Fruit fly (Drosophila melanogaster): ENCODE data around the gene ais.

The ais gene

DNA sequence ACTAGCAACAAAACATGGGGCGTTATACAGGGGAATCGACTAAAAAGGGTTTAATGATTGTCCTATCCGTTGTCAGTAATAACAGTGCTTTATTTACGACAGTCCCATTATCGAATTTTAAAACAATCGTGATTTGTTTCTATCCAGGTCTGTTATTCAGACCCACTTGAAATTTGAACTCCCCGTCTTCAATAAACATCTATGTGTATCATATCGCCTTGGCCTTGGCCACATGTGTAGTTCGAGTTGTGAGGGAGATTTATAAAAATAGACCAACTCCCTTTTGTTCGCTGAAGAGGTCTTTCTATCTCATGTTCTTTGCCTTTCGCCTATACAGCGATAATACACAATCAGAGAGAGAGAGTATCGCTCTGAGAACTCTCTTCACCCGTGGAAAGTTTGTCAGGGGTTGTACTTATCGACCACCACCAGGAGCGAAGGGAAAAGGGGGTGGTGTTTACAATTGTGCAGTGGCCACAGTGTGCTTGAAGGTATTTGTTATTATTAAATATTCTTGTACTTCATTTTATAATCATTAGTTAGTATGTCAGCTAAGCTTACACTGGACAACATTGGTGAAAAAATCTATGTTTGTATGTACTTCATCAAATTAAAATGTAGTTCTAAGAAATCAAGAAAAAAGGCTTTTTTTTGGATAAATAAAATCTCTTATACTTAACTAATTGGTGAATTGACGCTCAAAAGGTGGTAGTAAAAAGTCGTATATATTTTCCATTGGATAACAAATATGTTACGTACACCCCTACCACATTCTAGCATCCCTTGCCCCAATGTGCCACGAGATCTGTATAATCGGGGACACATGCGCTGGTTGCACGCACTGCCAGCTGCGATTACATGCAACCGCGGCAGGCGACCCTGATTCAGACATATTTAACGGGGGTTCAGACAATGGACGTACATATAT is 47.1 kb downstream of the ais start (continued):
- TF ChIP-seq HHEX (GFP tag; optimal IDR thresholded peaks at IDR 0.05) = peak; percentile 69
- no peak for TF ChIP-seq Dip2 (GFP tag; IDR thresholded peaks at IDR 0.05)
- no peak for TF ChIP-seq aop (GFP tag; IDR thresholded peaks at IDR 0.05)
- TF ChIP-seq Poxn (GFP tag; IDR thresholded peaks at IDR 0.05) = no peak
- peak; percentile 49 for TF ChIP-seq ems (GFP tag; optimal IDR thresholded peaks at IDR 0.05)
- peak; percentile 55 for TF ChIP-seq Antp (GFP tag; optimal IDR thresholded peaks at IDR 0.05)
- peak; percentile 54 for TF ChIP-seq seq (GFP tag; IDR thresholded peaks at IDR 0.05)
- peak; percentile 63 for TF ChIP-seq cato (GFP tag; optimal IDR thresholded peaks at IDR 0.05; ENCODE audit: borderline replicate concordance)
- no peak for TF ChIP-seq fd3F (GFP tag; optimal IDR thresholded peaks at IDR 0.05)
- no peak for TF ChIP-seq CG5953 (GFP tag; IDR thresholded peaks at IDR 0.05)
- peak; percentile 38; the same call in 1 of the 2 replicates for TF ChIP-seq ssp (GFP tag; IDR thresholded peaks at IDR 0.05)
- TF ChIP-seq CrebB (tag; optimal IDR thresholded peaks at IDR 0.05) = no peak
- no peak for TF ChIP-seq CG42726 (GFP tag; IDR thresholded peaks at IDR 0.05; ENCODE audit: partially characterized antibody)
- TF ChIP-seq bcd (GFP tag; optimal IDR thresholded peaks at IDR 0.05) = peak; percentile 71
- peak; percentile 31 for TF ChIP-seq CG12155 (GFP tag; optimal IDR thresholded peaks at IDR 0.05)
- peak; percentile 52 for TF ChIP-seq NC2α (GFP tag; optimal IDR thresholded peaks at IDR 0.05)
- no peak for TF ChIP-seq cg (GFP tag; optimal IDR thresholded peaks at IDR 0.05)
- TF ChIP-seq Dek (tag; optimal IDR thresholded peaks at IDR 0.05) = no peak
- no peak for TF ChIP-seq CG18011 (GFP tag; optimal IDR thresholded peaks at IDR 0.05)
- peak; percentile 88 for TF ChIP-seq CG12391 (tag; optimal IDR thresholded peaks at IDR 0.05)
- TF ChIP-seq dysf (GFP tag; IDR thresholded peaks at IDR 0.05) = peak; percentile 69; the same call in 2 of the 3 replicates
- peak; percentile 59 for TF ChIP-seq Mes4 (GFP tag; optimal IDR thresholded peaks at IDR 0.05)
- peak; percentile 10 for TF ChIP-seq exex (tag; optimal IDR thresholded peaks at IDR 0.05)
- TF ChIP-seq oc (tag; optimal IDR thresholded peaks at IDR 0.05) = peak; percentile 64
- TF ChIP-seq hbn (GFP tag; IDR thresholded peaks at IDR 0.05; ENCODE audit: partially characterized antibody) = no peak
- TF ChIP-seq pzg (GFP tag; optimal IDR thresholded peaks at IDR 0.05) = no peak
- TF ChIP-seq Adf1 (GFP tag; IDR thresholded peaks at IDR 0.05) = no peak
- peak; percentile 21 for TF ChIP-seq stwl (tag; optimal IDR thresholded peaks at IDR 0.05)
- peak; percentile 20 for TF ChIP-seq fd102C (GFP tag; optimal IDR thresholded peaks at IDR 0.05)
- TF ChIP-seq CG7928 (GFP tag; optimal IDR thresholded peaks at IDR 0.05) = no peak
- TF ChIP-seq MTF-1 (GFP tag; optimal IDR thresholded peaks at IDR 0.05; ENCODE audit: borderline replicate concordance) = no peak
- TF ChIP-seq dmrt99B (tag; optimal IDR thresholded peaks at IDR 0.05) = peak; percentile 87
- no peak for TF ChIP-seq hth (optimal IDR thresholded peaks at IDR 0.05)
- TF ChIP-seq cad (GFP tag; optimal IDR thresholded peaks at IDR 0.05) = no peak
- TF ChIP-seq Fer3 (tag; optimal IDR thresholded peaks at IDR 0.05) = peak; percentile 35
- no peak for TF ChIP-seq fu2 (GFP tag; optimal IDR thresholded peaks at IDR 0.05)
- TF ChIP-seq gcm2 (GFP tag; optimal IDR thresholded peaks at IDR 0.05) = no peak
- TF ChIP-seq usp (GFP tag; optimal IDR thresholded peaks at IDR 0.05) = no peak
- peak; percentile 69 for TF ChIP-seq CG5245 (GFP tag; optimal IDR thresholded peaks at IDR 0.05)

DNA sequence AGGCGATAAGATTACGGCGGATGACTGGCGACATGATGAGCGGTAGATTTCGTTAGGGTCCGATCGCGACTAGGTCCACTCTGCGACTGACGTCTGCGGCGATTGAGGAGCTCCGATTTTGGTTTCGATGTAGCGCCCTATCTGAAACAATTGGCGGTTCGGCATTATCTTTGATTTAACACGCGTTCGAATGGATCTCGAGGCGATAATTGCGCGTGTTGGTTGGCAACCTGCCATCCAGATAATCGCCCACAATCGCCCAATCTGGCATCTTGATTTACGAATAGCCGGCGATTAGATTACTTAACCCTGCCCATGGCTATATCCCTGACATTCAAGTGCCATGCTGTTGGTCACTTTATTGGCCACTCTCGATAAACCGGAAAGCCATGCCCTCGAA is 50.2 kb downstream of the ais start:
- TF ChIP-seq CoRest (tag; optimal IDR thresholded peaks at IDR 0.05) (no peak), sna (GFP tag; IDR thresholded peaks at IDR 0.05; ENCODE audit: partially characterized antibody) (no peak), CG18599 (GFP tag; optimal IDR thresholded peaks at IDR 0.05) (peak; percentile 56), lola (GFP tag; optimal IDR thresholded peaks at IDR 0.05) (no peak), usp (GFP tag; optimal IDR thresholded peaks at IDR 0.05) (no peak), tx (GFP tag; optimal IDR thresholded peaks at IDR 0.05) (no peak), HmgZ (tag; optimal IDR thresholded peaks at IDR 0.05) (peak; percentile 22), CG7987 (GFP tag; optimal IDR thresholded peaks at IDR 0.05) (peak; percentile 40), CG4617 (GFP tag; optimal IDR thresholded peaks at IDR 0.05; ENCODE audit: borderline replicate concordance) (no peak), CG6854 (GFP tag; optimal IDR thresholded peaks at IDR 0.05) (no peak), ara (GFP tag; IDR thresholded peaks at IDR 0.05) (no peak), CG14710 (tag; optimal IDR thresholded peaks at IDR 0.05) (no peak)

Data from whole organism, embryonic.